Fruit fly (Drosophila melanogaster): ENCODE results near the gene CG11885.

The CG11885 gene

dm6 chr2L:434439-434838 lies 13.2 kb upstream of the CG11885 start:
- TF ChIP-seq sd (tag; optimal IDR thresholded peaks at IDR 0.05) (peak; percentile 53), GATAe (GFP tag; conservative IDR thresholded peaks at IDR 0.05) (no peak), dimm (GFP tag; IDR thresholded peaks at IDR 0.05) (no peak), CG13894 (tag; optimal IDR thresholded peaks at IDR 0.05) (peak; percentile 89), pfk (GFP tag; optimal IDR thresholded peaks at IDR 0.05) (no peak), chinmo (GFP tag; IDR thresholded peaks at IDR 0.05; ENCODE audit: partially characterized antibody) (0 out of 4 replicates have a peak, but pooled peaks have one; percentile 52), ara (GFP tag; IDR thresholded peaks at IDR 0.05) (no peak), pita (GFP tag; optimal IDR thresholded peaks at IDR 0.05) (no peak), YL-1 (GFP tag; optimal IDR thresholded peaks at IDR 0.05) (no peak)

DNA sequence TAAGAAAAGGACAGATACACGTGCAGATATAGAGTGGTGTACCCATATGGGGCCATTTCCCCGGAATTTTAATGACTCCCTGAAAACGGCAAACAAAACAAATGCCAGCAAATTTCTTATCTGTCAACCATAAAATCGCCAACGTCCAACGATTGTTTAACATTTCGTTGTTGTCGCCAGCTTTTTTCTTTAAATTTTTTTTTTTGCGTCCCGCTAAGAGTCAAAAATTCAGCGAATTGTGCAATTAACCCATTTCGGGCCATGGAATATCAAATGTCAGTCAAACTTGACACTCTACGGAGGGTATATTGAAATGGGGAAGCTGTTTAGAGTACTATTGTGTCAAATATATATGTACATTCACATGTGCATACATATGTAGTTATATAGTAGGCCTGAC lies 10.9 kb upstream of the CG11885 start:
- TF ChIP-seq Fer2 (tag; optimal IDR thresholded peaks at IDR 0.05) = no peak
- TF ChIP-seq Awh (GFP tag; IDR thresholded peaks at IDR 0.05) = no peak
- TF ChIP-seq H15 (GFP tag; IDR thresholded peaks at IDR 0.05) = no peak
- TF ChIP-seq sens (GFP tag) = peak; percentile 21
- no peak for TF ChIP-seq yki (optimal IDR thresholded peaks at IDR 0.05)
- no peak for TF ChIP-seq Chrac-16 (GFP tag; optimal IDR thresholded peaks at IDR 0.05)
- peak; percentile 5 for TF ChIP-seq exex (tag; optimal IDR thresholded peaks at IDR 0.05)
- TF ChIP-seq slp2 (GFP tag; optimal IDR thresholded peaks at IDR 0.05) = no peak
- TF ChIP-seq org-1 (GFP tag; optimal IDR thresholded peaks at IDR 0.05) = no peak

dm6 chr2L:431629-431984 lies 10.4 kb upstream of the CG11885 start:
- no peak for TF ChIP-seq HLH4C (GFP tag; IDR thresholded peaks at IDR 0.05; ENCODE audit: partially characterized antibody)
- peak; percentile 89 for TF ChIP-seq Adf1 (GFP tag; IDR thresholded peaks at IDR 0.05)
- TF ChIP-seq ken (GFP tag; IDR thresholded peaks at IDR 0.05) = no peak
- no peak for TF ChIP-seq CG1647 (GFP tag; optimal IDR thresholded peaks at IDR 0.05)
- peak in 1 of 2 experiments; percentile 6 for TF ChIP-seq Trl (optimal IDR thresholded peaks at IDR 0.05)
- no peak for TF ChIP-seq Trl (GFP tag; optimal IDR thresholded peaks at IDR 0.05)
- peak; percentile 86 for TF ChIP-seq cg (GFP tag; optimal IDR thresholded peaks at IDR 0.05)
- TF ChIP-seq CG14860 (GFP tag; IDR thresholded peaks at IDR 0.05; ENCODE audit: partially characterized antibody) = no peak
- TF ChIP-seq D (optimal IDR thresholded peaks at IDR 0.05) = peak; percentile 4
- no peak for TF ChIP-seq D (GFP tag; optimal IDR thresholded peaks at IDR 0.05)
- TF ChIP-seq CG4424 (GFP tag; optimal IDR thresholded peaks at IDR 0.05) = no peak
- TF ChIP-seq Aef1 (GFP tag; IDR thresholded peaks at IDR 0.05) = peak; percentile 76
- TF ChIP-seq CG15479 (GFP tag; optimal IDR thresholded peaks at IDR 0.05) = peak; percentile 72
- TF ChIP-seq dysf (GFP tag; IDR thresholded peaks at IDR 0.05) = no peak
- no peak for TF ChIP-seq Nf-YB (GFP tag; optimal IDR thresholded peaks at IDR 0.05)
- TF ChIP-seq z (GFP tag; IDR thresholded peaks at IDR 0.05) = no peak
- peak; percentile 29 for TF ChIP-seq kni (GFP tag; optimal IDR thresholded peaks at IDR 0.05)
- TF ChIP-seq sd (tag; optimal IDR thresholded peaks at IDR 0.05) = peak; percentile 100
- TF ChIP-seq nerfin-1 (tag; optimal IDR thresholded peaks at IDR 0.05) = peak; percentile 66
- TF ChIP-seq ind (GFP tag; optimal IDR thresholded peaks at IDR 0.05) = no peak
- TF ChIP-seq chm (GFP tag; IDR thresholded peaks at IDR 0.05) = 0 out of 2 replicates have a peak, but pooled peaks have one; percentile 42
- peak; percentile 97 for TF ChIP-seq CG4360 (GFP tag; IDR thresholded peaks at IDR 0.05)
- TF ChIP-seq TFAM (GFP tag; optimal IDR thresholded peaks at IDR 0.05) = no peak
- no peak for TF ChIP-seq ci (GFP tag; IDR thresholded peaks at IDR 0.05)
- TF ChIP-seq Hr78 (GFP tag; optimal IDR thresholded peaks at IDR 0.05) = peak in 1 of 2 experiments; percentile 98
- peak; percentile 94; the same call in 3 of the 4 replicates for TF ChIP-seq chinmo (GFP tag; IDR thresholded peaks at IDR 0.05; ENCODE audit: partially characterized antibody)
- TF ChIP-seq tll (GFP tag; optimal IDR thresholded peaks at IDR 0.05) = no peak

All from whole organism, embryonic.